Fruit fly (Drosophila melanogaster) whole organism: Measurements from ENCODE around the gene CG3862.

Experiments used
- CG8478 ChIP-seq: fragments of >200 bp; optimal IDR thresholded peaks from 2 replicates; lab custom pipeline; 2018; ENCODE audit warnings: inconsistent platforms
- Dll ChIP-seq: fragments of >200 bp; optimal IDR thresholded peaks from 2 replicates; lab custom pipeline; 2017
- psq ChIP-seq: fragments of >200 bp; optimal IDR thresholded peaks from 2 replicates; lab custom pipeline; 2017
- usp ChIP-seq: fragments of >200 bp; optimal IDR thresholded peaks from 2 replicates; lab custom pipeline; 2017; ENCODE audit warnings: missing biosample characterization, missing genetic modification characterization, mixed read lengths

DNA sequence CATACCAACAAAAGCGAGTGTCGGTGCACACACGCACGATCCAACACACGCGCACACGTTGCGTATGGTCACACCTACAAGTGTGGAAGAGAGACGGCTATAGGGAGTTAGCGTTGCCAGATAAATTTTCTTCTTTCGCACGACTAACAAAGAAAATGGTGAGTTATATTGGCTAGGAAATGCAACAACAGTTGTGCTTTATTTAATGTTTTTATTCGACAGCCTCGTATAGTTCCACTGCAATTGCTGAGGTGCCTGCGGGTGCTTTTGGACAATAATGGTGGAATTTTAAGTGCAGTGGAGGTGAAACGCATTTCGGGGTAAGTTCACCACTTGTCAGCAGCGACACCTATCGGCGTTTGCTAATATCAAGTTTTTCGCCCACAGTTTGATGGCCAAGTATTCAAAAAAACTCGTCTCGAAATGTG lies 45.8 kb upstream of the CG3862 start:
- TF ChIP-seq psq, result no peak
- no peak for TF ChIP-seq Dll (lab: Kevin White, UChicago)
- no peak for TF ChIP-seq usp (GFP tag; lab: Kevin White, UChicago)
- TF ChIP-seq CG8478, result no peak
